Fruit fly (Drosophila melanogaster) whole organism, embryonic: Measurements from ENCODE around the gene CG14212.

Experiments used
- Atf-2 ChIP-seq: fragments of 200-800 bp; sonication (Bioruptor generic); optimal IDR thresholded peaks from 2 replicates; lab custom pipeline; 2016; ENCODE audit warnings: missing biosample characterization, missing genetic modification characterization
- Awh ChIP-seq: fragments of 200-800 bp; sonication (Bioruptor generic); IDR thresholded peaks from 2 replicates; pipeline ENCODE4, ENCODE4 v1.3.6; 2022; ENCODE audit warnings: missing biosample characterization, missing genetic modification characterization
- Bdp1 ChIP-seq: fragments of 200-800 bp; sonication (Bioruptor generic); optimal IDR thresholded peaks from 3 replicates; lab custom pipeline; 2016; ENCODE audit warnings: missing biosample characterization, missing genetic modification characterization
- CG10147 ChIP-seq: fragments of 200-800 bp; sonication (Bioruptor generic); optimal IDR thresholded peaks from 2 replicates; lab custom pipeline; 2019; ENCODE audit warnings: missing biosample characterization, mild to moderate bottlenecking, missing genetic modification characterization, moderate library complexity
- CG10209 ChIP-seq: fragments of 200-800 bp; sonication (Bioruptor generic); optimal IDR thresholded peaks from 3 replicates; lab custom pipeline; 2017; ENCODE audit warnings: missing biosample characterization, mild to moderate bottlenecking, missing genetic modification characterization, missing genetic modification reagents
- CG10274 ChIP-seq: fragments of 200-800 bp; sonication (Bioruptor generic); optimal IDR thresholded peaks from 3 replicates; lab custom pipeline; 2017; ENCODE audit warnings: missing biosample characterization, mild to moderate bottlenecking, missing genetic modification characterization
- CG12236 ChIP-seq: fragments of 200-800 bp; sonication (Bioruptor generic); optimal IDR thresholded peaks from 2 replicates; lab custom pipeline; 2016; ENCODE audit warnings: missing biosample characterization, missing genetic modification characterization
- CG14441 ChIP-seq: fragments of 200-800 bp; sonication (Bioruptor generic); IDR thresholded peaks from 2 replicates; pipeline ENCODE4 v1.3.6; 2022; ENCODE audit warnings: missing biosample characterization, missing genetic modification characterization
- CG14965 ChIP-seq: fragments of 200-800 bp; sonication (Bioruptor generic); optimal IDR thresholded peaks from 2 replicates; lab custom pipeline; 2016; ENCODE audit warnings: missing biosample characterization, missing genetic modification characterization, borderline replicate concordance
- CG17802 ChIP-seq: fragments of 200-800 bp; sonication (Bioruptor generic); optimal IDR thresholded peaks from 2 replicates; lab custom pipeline; 2018; ENCODE audit warnings: missing biosample characterization, mild to moderate bottlenecking, missing genetic modification characterization, moderate library complexity
- CG1792 ChIP-seq: fragments of 200-800 bp; sonication (Bioruptor generic); optimal IDR thresholded peaks from 2 replicates; lab custom pipeline; 2016; ENCODE audit warnings: missing biosample characterization, missing genetic modification characterization
- CG2875 ChIP-seq: fragments of 200-800 bp; sonication (Bioruptor generic); optimal IDR thresholded peaks from 2 replicates; lab custom pipeline; 2017; ENCODE audit warnings: missing biosample characterization, mild to moderate bottlenecking, missing genetic modification characterization, missing genetic modification reagents
- CG31224 ChIP-seq: fragments of 200-800 bp; sonication (Bioruptor generic); IDR thresholded peaks from 2 replicates; pipeline ENCODE4 v1.3.6; 2022; ENCODE audit warnings: missing biosample characterization, missing genetic modification characterization
- CG42726 ChIP-seq: fragments of 200-800 bp; sonication (Bioruptor generic); IDR thresholded peaks from 2 replicates; pipeline ENCODE4 v1.3.6; 2022; ENCODE audit warnings: missing biosample characterization, missing genetic modification characterization; ENCODE audit not compliant: partially characterized antibody
- CG6683 ChIP-seq: fragments of 200-800 bp; sonication (Bioruptor generic); optimal IDR thresholded peaks from 2 replicates; lab custom pipeline; 2017; ENCODE audit warnings: missing biosample characterization, mild to moderate bottlenecking, missing genetic modification characterization, missing genetic modification reagents
- CG6813 ChIP-seq: fragments of 200-800 bp; sonication (Bioruptor generic); optimal IDR thresholded peaks from 2 replicates; lab custom pipeline; 2017; ENCODE audit warnings: missing biosample characterization, missing genetic modification characterization, mild to moderate bottlenecking, moderate library complexity, missing genetic modification reagents
- CG6854 ChIP-seq: fragments of 200-800 bp; sonication (Bioruptor generic); optimal IDR thresholded peaks from 3 replicates; lab custom pipeline; 2017; ENCODE audit warnings: missing biosample characterization, mild to moderate bottlenecking, missing genetic modification characterization
- CG7271 ChIP-seq: fragments of 200-800 bp; sonication (Bioruptor generic); optimal IDR thresholded peaks from 2 replicates; lab custom pipeline; 2018; ENCODE audit warnings: missing biosample characterization, mild to moderate bottlenecking, missing genetic modification characterization, moderate library complexity
- CG7745 ChIP-seq: fragments of 200-800 bp; sonication (Bioruptor generic); optimal IDR thresholded peaks from 2 replicates; lab custom pipeline; 2018; ENCODE audit warnings: missing biosample characterization, mild to moderate bottlenecking, missing genetic modification characterization, moderate library complexity
- CG8388 ChIP-seq: fragments of 200-800 bp; sonication (Bioruptor generic); optimal IDR thresholded peaks from 2 replicates; lab custom pipeline; 2019; ENCODE audit warnings: missing biosample characterization, mild to moderate bottlenecking, missing genetic modification characterization, moderate library complexity
- CG9727 ChIP-seq: fragments of 200-800 bp; sonication (Bioruptor generic); optimal IDR thresholded peaks from 3 replicates; lab custom pipeline; 2017; ENCODE audit warnings: missing biosample characterization, mild to moderate bottlenecking, missing genetic modification characterization
- CkIIα-i1 ChIP-seq: fragments of 200-800 bp; sonication (Bioruptor generic); IDR thresholded peaks from 2 replicates; pipeline ENCODE4 v1.3.6; 2022; ENCODE audit warnings: missing biosample characterization, missing genetic modification characterization
- Dad ChIP-seq: fragments of 200-800 bp; sonication (Bioruptor generic); optimal IDR thresholded peaks from 3 replicates; lab custom pipeline; 2016; ENCODE audit warnings: missing biosample characterization, missing genetic modification characterization
- Dfd ChIP-seq, 2 experiments: fragments of >200 bp; optimal IDR thresholded peaks; 2 replicates each; lab custom pipeline; 2017; ENCODE audit warnings: missing biosample characterization in 2 of 2, missing genetic modification characterization in 2 of 2
- Drgx ChIP-seq: fragments of 200-800 bp; sonication (Bioruptor generic); IDR thresholded peaks from 2 replicates; pipeline ENCODE4 v1.3.6; 2022; ENCODE audit warnings: missing biosample characterization, missing genetic modification characterization
- HLH4C ChIP-seq: fragments of 200-800 bp; sonication (Bioruptor generic); IDR thresholded peaks from 3 replicates; pipeline ENCODE4 v1.3.6; 2022; ENCODE audit warnings: missing biosample characterization, missing genetic modification characterization; ENCODE audit not compliant: partially characterized antibody
- Hsf ChIP-seq: fragments of 200-800 bp; sonication (Bioruptor generic); optimal IDR thresholded peaks from 3 replicates; lab custom pipeline; 2016; ENCODE audit warnings: missing biosample characterization, missing genetic modification characterization
- Nf-YC ChIP-seq: fragments of 200-800 bp; optimal IDR thresholded peaks from 3 replicates; lab custom pipeline; 2019; ENCODE audit warnings: missing biosample characterization, mild to moderate bottlenecking, missing genetic modification characterization, moderate library complexity
- Optix ChIP-seq: fragments of 200-800 bp; sonication (Bioruptor generic); IDR thresholded peaks from 3 replicates; pipeline ENCODE4 v1.3.6; 2022; ENCODE audit warnings: missing biosample characterization, missing genetic modification characterization
- Pdp1 ChIP-seq, 2 experiments: fragments of 200-800 bp; sonication (Bioruptor generic); optimal IDR thresholded peaks; 3 replicates each; lab custom pipeline; 2016; ENCODE audit warnings: missing biosample characterization in 2 of 2, missing genetic modification characterization in 2 of 2, mild to moderate bottlenecking in 1 of 2, moderate library complexity in 1 of 2
- Ravus ChIP-seq: fragments of 200-800 bp; sonication (Bioruptor generic); IDR thresholded peaks from 2 replicates; pipeline ENCODE4 v1.3.6; 2022; ENCODE audit warnings: missing biosample characterization, missing genetic modification characterization
- Scr ChIP-seq: fragments of 200-800 bp; sonication (Bioruptor generic); IDR thresholded peaks from 2 replicates; pipeline ENCODE4 v1.3.6; 2022; ENCODE audit warnings: missing biosample characterization, missing genetic modification characterization; ENCODE audit not compliant: partially characterized antibody
- Xrp1 ChIP-seq: fragments of 200-800 bp; sonication (Bioruptor generic); IDR thresholded peaks from 2 replicates; pipeline ENCODE4 v1.3.6; 2022; ENCODE audit warnings: missing biosample characterization, missing genetic modification characterization
- ara ChIP-seq: fragments of 200-800 bp; sonication (Bioruptor generic); IDR thresholded peaks from 2 replicates; pipeline ENCODE4 v1.3.6; 2022; ENCODE audit warnings: missing biosample characterization, missing genetic modification characterization
- bowl ChIP-seq: fragments of 200-800 bp; sonication (Bioruptor generic); IDR thresholded peaks from 2 replicates; pipeline ENCODE4 v1.3.6; 2022; ENCODE audit warnings: missing biosample characterization, missing genetic modification characterization
- chm ChIP-seq: fragments of 200-800 bp; sonication (Bioruptor generic); IDR thresholded peaks from 2 replicates; pipeline ENCODE4 v1.3.6; 2022; ENCODE audit warnings: missing biosample characterization, missing genetic modification characterization
- fu2 ChIP-seq: fragments of 200-800 bp; sonication (Bioruptor generic); optimal IDR thresholded peaks from 2 replicates; lab custom pipeline; 2016; ENCODE audit warnings: missing biosample characterization, missing genetic modification characterization
- gem ChIP-seq: fragments of 200-800 bp; sonication (Bioruptor generic); optimal IDR thresholded peaks from 2 replicates; lab custom pipeline; 2019; ENCODE audit warnings: missing biosample characterization, mild to moderate bottlenecking, missing genetic modification characterization, moderate library complexity
- hbn ChIP-seq: fragments of 200-800 bp; sonication (Bioruptor generic); IDR thresholded peaks from 2 replicates; pipeline ENCODE4 v1.3.6; 2022; ENCODE audit warnings: missing biosample characterization, missing genetic modification characterization; ENCODE audit not compliant: partially characterized antibody
- knrl ChIP-seq: fragments of 200-800 bp; sonication (Bioruptor generic); IDR thresholded peaks from 3 replicates; pipeline ENCODE4 v1.3.6; 2022; ENCODE audit warnings: missing biosample characterization, missing genetic modification characterization; ENCODE audit not compliant: partially characterized antibody
- lab ChIP-seq: fragments of 200-800 bp; sonication (Bioruptor generic); optimal IDR thresholded peaks from 3 replicates; lab custom pipeline; 2017; ENCODE audit warnings: missing biosample characterization, missing genetic modification characterization, mild to moderate bottlenecking, moderate library complexity, missing genetic modification reagents
- nerfin-2 ChIP-seq: fragments of 200-800 bp; sonication (Bioruptor generic); IDR thresholded peaks from 2 replicates; pipeline ENCODE4 v1.3.6; 2022; ENCODE audit warnings: missing biosample characterization, missing genetic modification characterization; ENCODE audit not compliant: partially characterized antibody
- otp ChIP-seq: fragments of 200-800 bp; sonication (Bioruptor generic); IDR thresholded peaks from 3 replicates; pipeline ENCODE4, ENCODE4 v1.3.6; 2022; ENCODE audit warnings: missing biosample characterization, missing genetic modification characterization
- sens ChIP-seq: fragments of 200-800 bp; sonication (Bioruptor generic); peaks from one replicate; lab custom pipeline; 2016; ENCODE audit warnings: missing biosample characterization, missing genetic modification characterization
- sim ChIP-seq: fragments of 200-800 bp; sonication (Bioruptor generic); IDR thresholded peaks from 2 replicates; pipeline ENCODE4 v1.3.6; 2022; ENCODE audit warnings: missing biosample characterization, missing genetic modification characterization
- trh ChIP-seq: fragments of 200-800 bp; sonication (Bioruptor generic); optimal IDR thresholded peaks from 2 replicates; lab custom pipeline; 2016; ENCODE audit warnings: missing biosample characterization, missing genetic modification characterization
- unc-4 ChIP-seq: fragments of 200-800 bp; sonication (Bioruptor generic); IDR thresholded peaks from 2 replicates; pipeline ENCODE4 v1.3.6; 2022; ENCODE audit warnings: missing biosample characterization, missing genetic modification characterization; ENCODE audit not compliant: partially characterized antibody
- usp ChIP-seq: fragments of >200 bp; optimal IDR thresholded peaks from 2 replicates; lab custom pipeline; 2017; ENCODE audit warnings: missing biosample characterization, missing genetic modification characterization
- zen ChIP-seq: fragments of 200-800 bp; sonication (Bioruptor generic); optimal IDR thresholded peaks from 3 replicates; lab custom pipeline; 2018; ENCODE audit warnings: missing biosample characterization, mild to moderate bottlenecking, missing genetic modification characterization, moderate library complexity

Gene CG14212

dm6 chrX:19603953-19604352 lies 21.6 kb upstream of the CG14212 start (continued):
- TF ChIP-seq trh (GFP tag; lab: Kevin White, UChicago) (no peak), knrl (no peak), Drgx (GFP tag; lab: Robert Waterston, UW) (peak; percentile 84), Ravus (peak; percentile 55), Nf-YC (tag; lab: Kevin White, UChicago) (peak; percentile 64), CkIIα-i1 (GFP tag; lab: Robert Waterston, UW) (0 out of 2 replicates have a peak, but pooled peaks have one; percentile 16), fu2 (GFP tag; lab: Kevin White, UChicago) (peak; percentile 26), CG7745 (tag; lab: Kevin White, UChicago) (no peak), Dfd (GFP tag; optimal IDR thresholded peaks at IDR 0.05; lab: Kevin White, UChicago) (no peak), HLH4C (GFP tag; lab: Robert Waterston, UW) (0 out of 3 replicates have a peak, but pooled peaks have one; percentile 20), unc-4 (GFP tag; lab: Robert Waterston, UW) (no peak), usp (no peak), CG6854 (GFP tag; lab: Kevin White, UChicago) (peak; percentile 39), chm (GFP tag; lab: Robert Waterston, UW) (peak; percentile 77), CG7271 (tag; lab: Kevin White, UChicago) (peak; percentile 7), CG6813 (GFP tag; lab: Kevin White, UChicago) (peak; percentile 74), hbn (GFP tag; lab: Robert Waterston, UW) (no peak), CG31224 (GFP tag; lab: Robert Waterston, UW) (peak; percentile 83), Xrp1 (GFP tag; lab: Robert Waterston, UW) (peak; percentile 71), CG1792 (GFP tag; lab: Kevin White, UChicago) (peak; percentile 39), Optix (GFP tag; lab: Robert Waterston, UW) (0 out of 3 replicates have a peak, but pooled peaks have one; percentile 27), CG10209 (GFP tag; lab: Kevin White, UChicago) (peak; percentile 59), sim (peak; percentile 27; the same call in 1 of the 2 replicates), gem (tag; lab: Kevin White, UChicago) (peak; percentile 80), nerfin-2 (GFP tag; lab: Robert Waterston, UW) (no peak), Atf-2 (GFP tag; lab: Kevin White, UChicago) (peak; percentile 33), CG10147 (peak; percentile 60), Awh (GFP tag; lab: Robert Waterston, UW) (0 out of 2 replicates have a peak, but pooled peaks have one; percentile 55), CG8388 (GFP tag; lab: Kevin White, UChicago) (peak; percentile 56), CG2875 (GFP tag; lab: Kevin White, UChicago) (peak; percentile 13), CG6683 (GFP tag; lab: Kevin White, UChicago) (peak; percentile 19), CG42726 (GFP tag; lab: Robert Waterston, UW) (no peak), CG9727 (GFP tag; lab: Kevin White, UChicago) (peak; percentile 80), Bdp1 (GFP tag; lab: Kevin White, UChicago) (no peak), sens (peak; percentile 92), CG17802 (peak; percentile 5), Pdp1 (GFP tag; optimal IDR thresholded peaks at IDR 0.05; lab: Kevin White, UChicago) (peak; percentile 64 to 78), CG10274 (GFP tag; lab: Kevin White, UChicago) (peak; percentile 43), CG14965 (no peak), bowl (0 out of 2 replicates have a peak, but pooled peaks have one; percentile 24), CG12236 (GFP tag; lab: Kevin White, UChicago) (no peak), ara (peak; percentile 20; the same call in 1 of the 2 replicates), otp (GFP tag; lab: Robert Waterston, UW) (peak; percentile 76; the same call in 2 of the 3 replicates), Dad (GFP tag; lab: Kevin White, UChicago) (peak; percentile 31), Scr (GFP tag; lab: Robert Waterston, UW) (no peak), CG14441 (peak; percentile 85), Hsf (GFP tag; lab: Kevin White, UChicago) (peak; percentile 66), zen (tag; lab: Kevin White, UChicago) (peak; percentile 77), lab (GFP tag; lab: Kevin White, UChicago) (peak; percentile 89)
